Fruit fly (Drosophila melanogaster): ENCODE measurements around the gene CG17806.

CG17806 gene

dm6 chr3R:17776952-17777407 lies 26.1 kb downstream of the CG17806 start (continued):
- TF ChIP-seq Scr (GFP tag; IDR thresholded peaks at IDR 0.05; ENCODE audit: partially characterized antibody) (no peak), CG8388 (GFP tag; optimal IDR thresholded peaks at IDR 0.05) (no peak), E2f1 (GFP tag; IDR thresholded peaks at IDR 0.05) (no peak), CG33213 (GFP tag; optimal IDR thresholded peaks at IDR 0.05) (no peak), cas (GFP tag; IDR thresholded peaks at IDR 0.05) (no peak), slp2 (GFP tag; optimal IDR thresholded peaks at IDR 0.05) (no peak), tap (tag; optimal IDR thresholded peaks at IDR 0.05) (no peak), MBD-R2 (GFP tag; IDR thresholded peaks at IDR 0.05) (no peak; the same call in 1 of the 2 replicates), CG3407 (GFP tag; optimal IDR thresholded peaks at IDR 0.05) (no peak), bigmax (GFP tag; optimal IDR thresholded peaks at IDR 0.05) (no peak), dysf (GFP tag; IDR thresholded peaks at IDR 0.05) (no peak), bcd (GFP tag; optimal IDR thresholded peaks at IDR 0.05) (peak; percentile 10), Stat92E (GFP tag; optimal IDR thresholded peaks at IDR 0.05) (no peak), CG15601 (tag; optimal IDR thresholded peaks at IDR 0.05) (no peak), CG2678 (tag; optimal IDR thresholded peaks at IDR 0.05) (peak; percentile 44), CG3726 (GFP tag; IDR thresholded peaks at IDR 0.05) (no peak), Lhr (GFP tag; optimal IDR thresholded peaks at IDR 0.05) (no peak), CG15696 (tag; optimal IDR thresholded peaks at IDR 0.05) (no peak), CG4282 (GFP tag; optimal IDR thresholded peaks at IDR 0.05) (peak; percentile 19), fd102C (GFP tag; optimal IDR thresholded peaks at IDR 0.05) (no peak), CG7372 (GFP tag; IDR thresholded peaks at IDR 0.05) (no peak), ap (GFP tag; IDR thresholded peaks at IDR 0.05) (no peak), grau (tag; optimal IDR thresholded peaks at IDR 0.05) (peak; percentile 21), CG31388 (GFP tag; optimal IDR thresholded peaks at IDR 0.05) (no peak), CG9932 (GFP tag; IDR thresholded peaks at IDR 0.05) (peak; percentile 61), h (optimal IDR thresholded peaks at IDR 0.05) (no peak), tgo (GFP tag; IDR thresholded peaks at IDR 0.05) (no peak), CG2116 (GFP tag; optimal IDR thresholded peaks at IDR 0.05) (no peak), CG11723 (GFP tag; optimal IDR thresholded peaks at IDR 0.05) (no peak), Lpt (GFP tag; optimal IDR thresholded peaks at IDR 0.05) (no peak), Pdp1 (GFP tag; optimal IDR thresholded peaks at IDR 0.05) (peak in 1 of 2 experiments; percentile 19), Asciz (GFP tag; optimal IDR thresholded peaks at IDR 0.05) (no peak), CG10654 (GFP tag; optimal IDR thresholded peaks at IDR 0.05) (no peak), CG3065 (GFP tag; optimal IDR thresholded peaks at IDR 0.05) (no peak), CG6683 (GFP tag; optimal IDR thresholded peaks at IDR 0.05) (no peak), psq (GFP tag; optimal IDR thresholded peaks at IDR 0.05) (no peak), croc (GFP tag; conservative IDR thresholded peaks at IDR 0.05) (no peak), Hmx (GFP tag; optimal IDR thresholded peaks at IDR 0.05) (no peak), ems (GFP tag; optimal IDR thresholded peaks at IDR 0.05) (peak; percentile 7), CG34376 (GFP tag; optimal IDR thresholded peaks at IDR 0.05) (no peak), NC2α (GFP tag; optimal IDR thresholded peaks at IDR 0.05) (no peak), Antp (GFP tag; optimal IDR thresholded peaks at IDR 0.05) (peak; percentile 39), pita (GFP tag; optimal IDR thresholded peaks at IDR 0.05) (no peak), Eip74EF (GFP tag; optimal IDR thresholded peaks at IDR 0.05) (no peak), CG17361 (GFP tag; IDR thresholded peaks at IDR 0.05) (no peak), HLHmδ (GFP tag; optimal IDR thresholded peaks at IDR 0.05) (no peak), ATbp (GFP tag; optimal IDR thresholded peaks at IDR 0.05) (no peak), ken (GFP tag; IDR thresholded peaks at IDR 0.05) (no peak), Fer1 (GFP tag; optimal IDR thresholded peaks at IDR 0.05) (no peak), E2f2 (GFP tag; IDR thresholded peaks at IDR 0.05) (no peak), CG4404 (GFP tag; IDR thresholded peaks at IDR 0.05) (no peak), CG5180 (GFP tag; optimal IDR thresholded peaks at IDR 0.05) (no peak)
